Fruit fly (Drosophila melanogaster) whole organism, wandering third instar larva: ENCODE results near the gene ro.

Experiments
- Abd-B ChIP-seq: fragments of >200 bp; optimal IDR thresholded peaks from 2 replicates; lab custom pipeline; 2017; ENCODE audit warnings: missing biosample characterization, missing genetic modification characterization
- Dif ChIP-seq: fragments of 200-275, 200-300 bp; sonication (Bioruptor generic); optimal IDR thresholded peaks from 2 replicates; lab custom pipeline; 2018; ENCODE audit warnings: missing biosample characterization, missing genetic modification characterization; ENCODE audit not compliant: partially characterized antibody
- HLH106 ChIP-seq: fragments of 200-800 bp; optimal IDR thresholded peaks from 3 replicates; lab custom pipeline; 2019; ENCODE audit warnings: missing biosample characterization, mild to moderate bottlenecking, missing genetic modification characterization, moderate library complexity
- Hr78 ChIP-seq: fragments of >200 bp; optimal IDR thresholded peaks from 2 replicates; lab custom pipeline; 2017; ENCODE audit warnings: missing biosample characterization, missing genetic modification characterization
- Hr83 ChIP-seq: fragments of 200-300 bp; sonication (Bioruptor generic); optimal IDR thresholded peaks from 2 replicates; lab custom pipeline; 2016; ENCODE audit warnings: missing biosample characterization, mild to moderate bottlenecking, missing genetic modification characterization, moderate library complexity; ENCODE audit not compliant: poor library complexity, severe bottlenecking
- Myc ChIP-seq: fragments of >200 bp; optimal IDR thresholded peaks from 2 replicates; lab custom pipeline; 2017
- Rel ChIP-seq, 2 experiments: fragments of 200-800 bp; sonication (Bioruptor generic) in 1 of 2; optimal IDR thresholded peaks; 2 replicates in 1 of 2; 3 replicates in 1 of 2; lab custom pipeline; 2016 to 2019; ENCODE audit warnings: mild to moderate bottlenecking in 2 of 2, missing biosample characterization in 2 of 2, missing genetic modification characterization in 2 of 2, moderate library complexity in 1 of 2
- brk ChIP-seq: fragments of 200-800 bp; sonication (Bioruptor generic); optimal IDR thresholded peaks from 2 replicates; lab custom pipeline; 2016; ENCODE audit warnings: missing biosample characterization, mild to moderate bottlenecking, missing genetic modification characterization
- dl ChIP-seq, 2 experiments: fragments of 175-275, 200-275 bp in 1 of 2; fragments of 200-275 bp in 1 of 2; sonication (Bioruptor generic); optimal IDR thresholded peaks; lab custom pipeline; 2018; ENCODE audit warnings: mild to moderate bottlenecking in 2 of 2, missing biosample characterization in 2 of 2, missing genetic modification characterization in 2 of 2, moderate library complexity in 2 of 2; ENCODE audit not compliant: partially characterized antibody in 2 of 2, insufficient read depth in 1 of 2
- h ChIP-seq: fragments of 200-800 bp; sonication (Bioruptor generic); optimal IDR thresholded peaks from 3 replicates; lab custom pipeline; 2016; ENCODE audit warnings: missing biosample characterization, mild to moderate bottlenecking, missing genetic modification characterization
- jim ChIP-seq: fragments of 175-275, 200-325 bp; sonication (Bioruptor generic); optimal IDR thresholded peaks from 2 replicates; lab custom pipeline; 2016; ENCODE audit warnings: missing biosample characterization, mild to moderate bottlenecking, missing genetic modification characterization
- sv ChIP-seq: fragments of 200-800 bp; sonication (Bioruptor generic); optimal IDR thresholded peaks from 3 replicates; lab custom pipeline; 2016; ENCODE audit warnings: missing biosample characterization, missing genetic modification characterization
- usp ChIP-seq: fragments of >200 bp; optimal IDR thresholded peaks from 2 replicates; lab custom pipeline; 2017; ENCODE audit warnings: missing biosample characterization, missing genetic modification characterization

dm6 chr3R:26876851-26877250 is 4.1 kb downstream of the ro start:
- TF ChIP-seq Abd-B (GFP tag; lab: Kevin White, UChicago) (no peak), Rel (GFP tag; optimal IDR thresholded peaks at IDR 0.05; lab: Kevin White, UChicago) (no peak), Rel (tag; optimal IDR thresholded peaks at IDR 0.05; lab: Kevin White, UChicago) (no peak), Dif (GFP tag; lab: Kevin White, UChicago) (no peak), h (GFP tag; lab: Kevin White, UChicago) (no peak), Myc (lab: Kevin White, UChicago) (no peak), jim (GFP tag; lab: Kevin White, UChicago) (no peak), Hr83 (GFP tag; lab: Kevin White, UChicago) (no peak), HLH106 (tag; lab: Kevin White, UChicago) (no peak), usp (GFP tag; lab: Kevin White, UChicago) (no peak), dl (GFP tag; optimal IDR thresholded peaks at IDR 0.05; lab: Kevin White, UChicago; ENCODE audit: insufficient read depth in 1 of 2, partially characterized antibody in 2 of 2) (no peak), sv (GFP tag; lab: Kevin White, UChicago) (no peak), brk (GFP tag; lab: Kevin White, UChicago) (no peak), Hr78 (GFP tag; lab: Kevin White, UChicago) (no peak)
